Worm (Caenorhabditis elegans) whole organism, young adult: ENCODE measurements around the gene pqn-25.

ENCODE experiments used
- B0019.2 ChIP-seq: fragments of 200-800 bp; sonication (Bioruptor generic); conservative IDR thresholded peaks from 2 replicates; pipeline ENCODE4 v1.3.6; 2022; ENCODE audit warnings: missing genetic modification reagents, missing genetic modification characterization, missing compliant biosample characterization
- B0336.3 ChIP-seq: fragments of 200-800 bp; sonication (Bioruptor generic); IDR thresholded peaks from 2 replicates; pipeline ENCODE4 v1.3.6; 2022; ENCODE audit warnings: missing genetic modification characterization, missing compliant biosample characterization
- C06A6.2 ChIP-seq: fragments of 200-800 bp; sonication (Bioruptor generic); conservative IDR thresholded peaks from 2 replicates; pipeline ENCODE4 v1.3.6; 2022; ENCODE audit warnings: missing genetic modification characterization, missing compliant biosample characterization
- F10E7.11 ChIP-seq: sonication (generic microtip); optimal IDR thresholded peaks from 2 replicates; lab custom pipeline; 2017; ENCODE audit warnings: mild to moderate bottlenecking, missing genetic modification characterization, moderate library complexity, missing compliant biosample characterization
- F22D6.2 ChIP-seq: sonication (generic microtip); optimal IDR thresholded peaks from 2 replicates; lab custom pipeline; 2016; ENCODE audit warnings: mild to moderate bottlenecking, missing genetic modification characterization, missing compliant biosample characterization
- F49E8.2 ChIP-seq: sonication (generic microtip); optimal IDR thresholded peaks from 3 replicates; lab custom pipeline; 2017; ENCODE audit warnings: missing genetic modification characterization, mild to moderate bottlenecking, missing compliant biosample characterization, antibody characterized with exemption, moderate library complexity; ENCODE audit not compliant: insufficient read depth
- F57A8.1 ChIP-seq: fragments of 200-800 bp; sonication (Bioruptor generic); optimal IDR thresholded peaks from 2 replicates; lab custom pipeline; 2018; ENCODE audit warnings: mild to moderate bottlenecking, missing genetic modification characterization, moderate library complexity, missing compliant biosample characterization
- K12H6.12 ChIP-seq: fragments of 200-800 bp; sonication (Bioruptor generic); optimal IDR thresholded peaks from 2 replicates; lab custom pipeline; 2018; ENCODE audit warnings: mild to moderate bottlenecking, missing genetic modification characterization, missing compliant biosample characterization
- Y53F4B.3 ChIP-seq: fragments of 200-800 bp; sonication (Bioruptor generic); IDR thresholded peaks from 2 replicates; pipeline ENCODE4 v1.3.6; 2022; ENCODE audit warnings: missing genetic modification reagents, missing genetic modification characterization, missing compliant biosample characterization
- Y67H2A.10 ChIP-seq: fragments of 200-800 bp; sonication (Bioruptor generic); conservative IDR thresholded peaks from 2 replicates; pipeline ENCODE4 v1.3.6; 2022; ENCODE audit warnings: missing genetic modification reagents, missing genetic modification characterization, missing compliant biosample characterization
- ama-1 ChIP-seq, 3 experiments: fragments of 150-350 bp in 1 of 3; sonication (generic microtip) in 2 of 3; optimal IDR thresholded peaks; 2 replicates each; lab custom pipeline; 2014 to 2018; ENCODE audit warnings: missing biosample characterization in 2 of 3, missing genetic modification characterization in 2 of 3, missing genetic modification reagents in 2 of 3
- athp-1 ChIP-seq: sonication (generic microtip); optimal IDR thresholded peaks from 2 replicates; lab custom pipeline; 2017; ENCODE audit warnings: mild to moderate bottlenecking, missing genetic modification characterization, missing compliant biosample characterization
- attf-5 ChIP-seq: fragments of 200-800 bp; sonication (Bioruptor generic); optimal IDR thresholded peaks from 2 replicates; lab custom pipeline; 2018; ENCODE audit warnings: mild to moderate bottlenecking, missing genetic modification characterization, missing compliant biosample characterization
- attf-6 ChIP-seq: fragments of 200-800 bp; sonication (Bioruptor generic); IDR thresholded peaks from 2 replicates; pipeline ENCODE4 v1.3.6; 2022; ENCODE audit warnings: missing genetic modification reagents, missing genetic modification characterization, missing compliant biosample characterization
- bed-2 ChIP-seq: fragments of 200-800 bp; sonication (Bioruptor generic); IDR thresholded peaks from 2 replicates; pipeline ENCODE4 v1.3.6; 2022; ENCODE audit warnings: missing genetic modification reagents, missing genetic modification characterization, missing compliant biosample characterization
- cebp-2 ChIP-seq: fragments of 200-800 bp; sonication (Bioruptor generic); IDR thresholded peaks from 2 replicates; pipeline ENCODE4 v1.3.6; 2022; ENCODE audit warnings: missing genetic modification characterization, missing compliant biosample characterization
- ceh-91 ChIP-seq: fragments of 200-800 bp; sonication (Bioruptor generic); IDR thresholded peaks from 2 replicates; pipeline ENCODE4 v1.3.6; 2022; ENCODE audit warnings: missing genetic modification reagents, missing genetic modification characterization, missing compliant biosample characterization
- ets-4 ChIP-seq: fragments of 200-800 bp; sonication (Bioruptor generic); optimal IDR thresholded peaks from 2 replicates; lab custom pipeline; 2018; ENCODE audit warnings: mild to moderate bottlenecking, missing genetic modification characterization, missing compliant biosample characterization
- lin-26 ChIP-seq: fragments of 200-800 bp; sonication (Bioruptor generic); IDR thresholded peaks from 2 replicates; pipeline ENCODE4 v1.3.6; 2022; ENCODE audit warnings: missing genetic modification reagents, missing genetic modification characterization, missing compliant biosample characterization
- lir-1 ChIP-seq: fragments of 200-800 bp; sonication (Bioruptor generic); conservative IDR thresholded peaks from 2 replicates; pipeline ENCODE4 v1.3.6; 2022; ENCODE audit warnings: missing genetic modification reagents, missing genetic modification characterization, missing compliant biosample characterization
- lsl-1 ChIP-seq: fragments of 200-800 bp; sonication (Bioruptor generic); optimal IDR thresholded peaks from 2 replicates; lab custom pipeline; 2018; ENCODE audit warnings: mild to moderate bottlenecking, missing genetic modification characterization, moderate library complexity, missing compliant biosample characterization
- madf-6 ChIP-seq: fragments of 200-800 bp; sonication (Bioruptor generic); IDR thresholded peaks from 2 replicates; pipeline ENCODE4 v1.3.6; 2022; ENCODE audit warnings: missing genetic modification reagents, missing genetic modification characterization, missing compliant biosample characterization
- madf-8 ChIP-seq: fragments of 200-800 bp; sonication (Bioruptor generic); conservative IDR thresholded peaks from 2 replicates; pipeline ENCODE4 v1.3.6; 2022; ENCODE audit warnings: missing genetic modification reagents, missing genetic modification characterization, missing compliant biosample characterization
- mcd-1 ChIP-seq: fragments of 200-800 bp; sonication (Bioruptor generic); IDR thresholded peaks from 2 replicates; pipeline ENCODE4 v1.3.6; 2022; ENCODE audit warnings: missing genetic modification reagents, missing genetic modification characterization, missing compliant biosample characterization
- mxl-1 ChIP-seq: sonication (generic microtip); optimal IDR thresholded peaks from 2 replicates; lab custom pipeline; 2016; ENCODE audit warnings: missing genetic modification characterization, missing compliant biosample characterization
- nhr-27 ChIP-seq: fragments of 200-800 bp; sonication (Bioruptor generic); optimal IDR thresholded peaks from 2 replicates; lab custom pipeline; 2018; ENCODE audit warnings: mild to moderate bottlenecking, missing genetic modification characterization, moderate library complexity, missing compliant biosample characterization
- nhr-90 ChIP-seq: sonication (generic microtip); optimal IDR thresholded peaks from 2 replicates; lab custom pipeline; 2016; ENCODE audit warnings: missing genotype, mild to moderate bottlenecking, missing genetic modification characterization, missing compliant biosample characterization
- rcor-1 ChIP-seq: fragments of 200-800 bp; sonication (Bioruptor generic); IDR thresholded peaks from 2 replicates; pipeline ENCODE4 v1.3.6; 2022; ENCODE audit warnings: missing genetic modification reagents, missing genetic modification characterization, missing compliant biosample characterization
- rpc-1 ChIP-seq, 2 experiments: fragments of 150-350 bp in 1 of 2; sonication (generic microtip) in 1 of 2; optimal IDR thresholded peaks; 2 replicates each; lab custom pipeline; 2014 to 2018; ENCODE audit warnings: missing biosample characterization in 1 of 2, missing genetic modification characterization in 1 of 2, missing genetic modification reagents in 1 of 2, missing genotype in 1 of 2
- snpc-1.1 ChIP-seq: sonication (generic microtip); optimal IDR thresholded peaks from 2 replicates; lab custom pipeline; 2017; ENCODE audit warnings: missing genetic modification characterization, mild to moderate bottlenecking, missing compliant biosample characterization, antibody characterized with exemption, moderate library complexity, missing genotype, missing genetic modification reagents; ENCODE audit not compliant: insufficient read depth
- snpc-4 ChIP-seq, 5 experiments: fragments of 150-350 bp in 1 of 5; sonication (generic microtip) in 4 of 5; optimal IDR thresholded peaks; 2 replicates each; lab custom pipeline; 2014 to 2018; ENCODE audit warnings: missing genetic modification characterization in 5 of 5, missing biosample characterization in 3 of 5, antibody characterized with exemption in 2 of 5, mild to moderate bottlenecking in 2 of 5, missing compliant biosample characterization in 2 of 5, missing genotype in 2 of 5, moderate library complexity in 2 of 5, missing genetic modification reagents in 1 of 5
- somi-1 ChIP-seq: fragments of 200-800 bp; sonication (Bioruptor generic); optimal IDR thresholded peaks from 2 replicates; lab custom pipeline; 2018; ENCODE audit warnings: mild to moderate bottlenecking, missing genetic modification characterization, missing compliant biosample characterization
- tbp1 ChIP-seq: fragments of 200-800 bp; sonication (Bioruptor generic); optimal IDR thresholded peaks from 2 replicates; lab custom pipeline; 2018; ENCODE audit warnings: mild to moderate bottlenecking, missing genetic modification characterization, missing compliant biosample characterization
- tbx-9 ChIP-seq: sonication (generic microtip); optimal IDR thresholded peaks from 2 replicates; lab custom pipeline; 2016; ENCODE audit warnings: borderline replicate concordance, missing genetic modification characterization, inconsistent platforms, missing compliant biosample characterization
- unc-130 ChIP-seq: sonication (generic microtip); optimal IDR thresholded peaks from 2 replicates; lab custom pipeline; 2016; ENCODE audit warnings: missing genetic modification reagents, missing genetic modification characterization, missing compliant biosample characterization
- unc-62 ChIP-seq: fragments of 150-350 bp; optimal IDR thresholded peaks from 2 replicates; lab custom pipeline; 2014; ENCODE audit warnings: missing biosample characterization, missing genetic modification reagents, missing genetic modification characterization
- ztf-25 ChIP-seq: fragments of 200-800 bp; sonication (Bioruptor generic); IDR thresholded peaks from 2 replicates; pipeline ENCODE4 v1.3.6; 2022; ENCODE audit warnings: missing genetic modification reagents, missing genetic modification characterization, missing compliant biosample characterization

Gene pqn-25

DNA sequence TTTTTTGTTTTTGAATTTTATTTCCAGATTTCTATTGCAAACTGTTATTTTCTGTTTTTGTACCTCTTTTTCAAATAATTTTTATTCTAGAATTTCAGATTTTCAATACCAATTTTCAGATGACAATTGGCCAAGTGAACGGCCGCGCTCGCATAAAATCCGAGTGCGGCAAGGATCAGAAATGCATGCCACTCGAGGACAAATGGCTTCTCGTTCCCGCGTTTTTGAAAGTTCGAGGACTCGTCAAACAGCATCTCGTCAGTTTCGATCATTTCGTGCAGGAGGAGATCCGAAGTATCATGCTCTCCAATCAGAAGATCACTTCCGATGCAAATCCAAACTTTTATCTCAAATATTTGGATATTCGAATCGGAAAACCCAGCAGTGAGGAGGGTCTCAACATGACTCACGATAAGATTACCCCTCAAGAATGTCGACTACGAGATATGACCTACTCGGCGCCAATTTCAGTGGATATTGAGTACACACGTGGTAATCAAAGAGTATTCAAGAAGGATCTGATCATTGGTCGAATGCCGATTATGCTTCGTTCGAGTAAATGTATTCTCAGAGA is 44.9 kb upstream of the pqn-25 start, which contains the start of gene rpc-2 (continued):
- TF ChIP-seq ama-1 (optimal IDR thresholded peaks at IDR 0.05; lab: Kevin White, UChicago) (peak; percentile 52), ama-1 (GFP tag; optimal IDR thresholded peaks at IDR 0.05; lab: Kevin White, UChicago) (no peak), ets-4 (GFP tag; lab: Kevin White, UChicago) (no peak), Y53F4B.3 (GFP tag; lab: Robert Waterston, UW) (no peak), bed-2 (GFP tag; lab: Robert Waterston, UW) (no peak), nhr-27 (tag; lab: Kevin White, UChicago) (peak; percentile 1), nhr-90 (tag; lab: Kevin White, UChicago) (peak; percentile 59), B0336.3 (GFP tag; lab: Robert Waterston, UW) (peak; percentile 63; the same call in 1 of the 2 replicates), cebp-2 (GFP tag; lab: Robert Waterston, UW) (0 out of 2 replicates have a peak, but pooled peaks have one; percentile 34), C06A6.2 (GFP tag; lab: Robert Waterston, UW) (0 out of 2 replicates have a peak, but pooled peaks have one; percentile 39), F57A8.1 (GFP tag; lab: Kevin White, UChicago) (no peak), ztf-25 (no peak), Y67H2A.10 (GFP tag; lab: Robert Waterston, UW) (no peak), ceh-91 (no peak), madf-6 (GFP tag; lab: Robert Waterston, UW) (peak; percentile 48; the same call in 1 of the 2 replicates), rcor-1 (GFP tag; lab: Robert Waterston, UW) (no peak), lin-26 (no peak), tbx-9 (no peak), madf-8 (GFP tag; lab: Robert Waterston, UW) (no peak), F22D6.2 (tag; lab: Kevin White, UChicago) (no peak), somi-1 (GFP tag; lab: Kevin White, UChicago) (no peak), F49E8.2 (tag; lab: Kevin White, UChicago) (no peak), snpc-4 (GFP tag; optimal IDR thresholded peaks at IDR 0.05; lab: Kevin White, UChicago) (no peak), snpc-4 (tag; optimal IDR thresholded peaks at IDR 0.05; lab: Kevin White, UChicago) (no peak), athp-1 (tag; lab: Kevin White, UChicago) (peak; percentile 70), snpc-1.1 (tag; lab: Kevin White, UChicago) (no peak), K12H6.12 (tag; lab: Kevin White, UChicago) (no peak), F10E7.11 (tag; lab: Kevin White, UChicago) (peak; percentile 18), rpc-1 (optimal IDR thresholded peaks at IDR 0.05; lab: Kevin White, UChicago) (no peak), rpc-1 (tag; optimal IDR thresholded peaks at IDR 0.05; lab: Kevin White, UChicago) (no peak), attf-5 (GFP tag; lab: Kevin White, UChicago) (no peak), attf-6 (no peak), unc-130 (GFP tag; lab: Kevin White, UChicago) (no peak), mcd-1 (no peak), tbp1 (GFP tag; lab: Kevin White, UChicago) (no peak), B0019.2 (GFP tag; lab: Robert Waterston, UW) (no peak), mxl-1 (no peak), unc-62 (GFP tag; lab: Kevin White, UChicago) (no peak), lsl-1 (GFP tag; lab: Kevin White, UChicago) (no peak), lir-1 (no peak)
